Fruit fly (Drosophila melanogaster): ENCODE results near the gene Vha26.

The Vha26 gene

DNA sequence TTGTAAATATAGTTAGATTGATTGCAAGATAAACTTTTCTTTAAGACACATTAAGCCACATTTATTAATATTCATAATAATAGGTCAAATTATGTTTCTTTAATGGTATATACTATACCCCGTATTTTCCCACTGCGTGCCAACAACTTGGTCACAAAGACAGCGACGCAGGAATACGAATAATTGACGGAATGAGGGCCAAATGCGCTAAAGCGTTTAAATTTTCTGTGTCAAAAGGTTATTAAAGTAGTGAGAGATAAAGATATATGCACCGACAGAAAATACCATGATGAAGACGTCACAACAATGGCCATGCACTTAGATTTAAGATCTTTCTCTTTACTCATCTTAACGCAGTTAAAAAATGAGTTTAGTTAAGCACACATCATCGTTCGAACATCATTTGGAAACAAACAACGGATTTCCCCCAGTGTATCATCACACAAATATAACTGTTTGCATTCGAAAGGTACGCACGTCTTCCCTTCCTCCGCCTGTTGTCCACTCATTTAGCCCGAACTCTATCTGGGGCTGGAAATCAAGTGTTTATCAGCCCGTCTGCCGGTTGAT lies 28.9 kb downstream of the Vha26 start (continued):
- TF ChIP-seq lab (GFP tag; optimal IDR thresholded peaks at IDR 0.05) = peak; percentile 44
- TF ChIP-seq CG6683 (GFP tag; optimal IDR thresholded peaks at IDR 0.05) = no peak
- peak; percentile 9 for TF ChIP-seq Vsx1 (GFP tag; optimal IDR thresholded peaks at IDR 0.05)
- no peak for TF ChIP-seq CG7928 (GFP tag; optimal IDR thresholded peaks at IDR 0.05)
- no peak for TF ChIP-seq vnd (GFP tag; IDR thresholded peaks at IDR 0.05; ENCODE audit: partially characterized antibody)
- TF ChIP-seq CG31441 (GFP tag; IDR thresholded peaks at IDR 0.05) = peak; percentile 79
- TF ChIP-seq MBD-R2 (GFP tag; IDR thresholded peaks at IDR 0.05) = no peak; the same call in 1 of the 2 replicates
- TF ChIP-seq CG10462 (GFP tag; optimal IDR thresholded peaks at IDR 0.05) = peak; percentile 20
- TF ChIP-seq caup (GFP tag; optimal IDR thresholded peaks at IDR 0.05; ENCODE audit: severe bottlenecking) = peak; percentile 51
- peak; percentile 70 for TF ChIP-seq CG7786 (GFP tag; optimal IDR thresholded peaks at IDR 0.05)
- TF ChIP-seq Aef1 (GFP tag; IDR thresholded peaks at IDR 0.05) = peak; percentile 30; the same call in 1 of the 3 replicates
- TF ChIP-seq gce (GFP tag; IDR thresholded peaks at IDR 0.05) = peak; percentile 74
- peak; percentile 64 for TF ChIP-seq CG6689 (GFP tag; IDR thresholded peaks at IDR 0.05)
- no peak for TF ChIP-seq CG16813 (GFP tag; IDR thresholded peaks at IDR 0.05; ENCODE audit: partially characterized antibody)
- TF ChIP-seq Dbx (GFP tag; IDR thresholded peaks at IDR 0.05) = 0 out of 3 replicates have a peak, but pooled peaks have one; percentile 16
- peak; percentile 53; the same call in 1 of the 2 replicates for TF ChIP-seq esg (GFP tag; conservative IDR thresholded peaks at IDR 0.05)
- 0 out of 2 replicates have a peak, but pooled peaks have one; percentile 20 for TF ChIP-seq GATAe (GFP tag; conservative IDR thresholded peaks at IDR 0.05)
- peak; percentile 34 for TF ChIP-seq zf30C (GFP tag; optimal IDR thresholded peaks at IDR 0.05)
- no peak for TF ChIP-seq CG17912 (GFP tag; optimal IDR thresholded peaks at IDR 0.05)
- TF ChIP-seq zen (tag; optimal IDR thresholded peaks at IDR 0.05) = peak; percentile 21
- TF ChIP-seq Usf (GFP tag; optimal IDR thresholded peaks at IDR 0.05) = peak; percentile 6
- TF ChIP-seq sob (GFP tag; IDR thresholded peaks at IDR 0.05) = peak; percentile 37; the same call in 1 of the 2 replicates
- peak; percentile 63 for TF ChIP-seq lilli (GFP tag; optimal IDR thresholded peaks at IDR 0.05)
- peak; percentile 62 for TF ChIP-seq Camta (GFP tag; optimal IDR thresholded peaks at IDR 0.05)
- no peak for TF ChIP-seq Lpt (GFP tag; optimal IDR thresholded peaks at IDR 0.05)
- TF ChIP-seq Sin3A (optimal IDR thresholded peaks at IDR 0.05) = no peak
- TF ChIP-seq CG13894 (tag; optimal IDR thresholded peaks at IDR 0.05) = no peak
- peak; percentile 19 for TF ChIP-seq CG3995 (GFP tag; optimal IDR thresholded peaks at IDR 0.05)
- TF ChIP-seq Xbp1 (GFP tag; optimal IDR thresholded peaks at IDR 0.05) = peak; percentile 71
- peak; percentile 77 for TF ChIP-seq HLH3B (GFP tag; IDR thresholded peaks at IDR 0.05)
- TF ChIP-seq seq (GFP tag; IDR thresholded peaks at IDR 0.05) = no peak
- no peak for TF ChIP-seq Kr (GFP tag; optimal IDR thresholded peaks at IDR 0.05)
- TF ChIP-seq dimm (GFP tag; IDR thresholded peaks at IDR 0.05) = peak; percentile 68
- peak; percentile 77 for TF ChIP-seq tio (GFP tag; optimal IDR thresholded peaks at IDR 0.05)
- TF ChIP-seq Dll (GFP tag; IDR thresholded peaks at IDR 0.05; ENCODE audit: partially characterized antibody) = no peak
- TF ChIP-seq Myb (GFP tag; optimal IDR thresholded peaks at IDR 0.05) = peak; percentile 53
- peak; percentile 69 for TF ChIP-seq org-1 (GFP tag; optimal IDR thresholded peaks at IDR 0.05)
- TF ChIP-seq MTF-1 (GFP tag; optimal IDR thresholded peaks at IDR 0.05; ENCODE audit: borderline replicate concordance) = peak; percentile 25
- no peak for TF ChIP-seq CG1832 (GFP tag; optimal IDR thresholded peaks at IDR 0.05)
- no peak for TF ChIP-seq Elba2 (GFP tag; optimal IDR thresholded peaks at IDR 0.05)
- TF ChIP-seq CG14667 (GFP tag; IDR thresholded peaks at IDR 0.05) = peak; percentile 64
- no peak for TF ChIP-seq p53 (GFP tag; optimal IDR thresholded peaks at IDR 0.05)
- no peak for TF ChIP-seq Tbp (GFP tag; optimal IDR thresholded peaks at IDR 0.05)
- TF ChIP-seq CG7963 (GFP tag; IDR thresholded peaks at IDR 0.05; ENCODE audit: partially characterized antibody) = no peak
- TF ChIP-seq CrebB (tag; optimal IDR thresholded peaks at IDR 0.05) = no peak
- TF ChIP-seq twi (tag; optimal IDR thresholded peaks at IDR 0.05) = peak; percentile 36
- TF ChIP-seq crc (GFP tag; optimal IDR thresholded peaks at IDR 0.05) = peak; percentile 52
- peak; percentile 57; the same call in 1 of the 2 replicates for TF ChIP-seq Atf6 (GFP tag; IDR thresholded peaks at IDR 0.05)
- peak; percentile 73 for TF ChIP-seq Asciz (GFP tag; optimal IDR thresholded peaks at IDR 0.05)
- peak; percentile 43; the same call in 1 of the 2 replicates for TF ChIP-seq CG14014 (GFP tag; IDR thresholded peaks at IDR 0.05)

Data from whole organism, embryonic.